Fruit fly (Drosophila melanogaster): ENCODE data around the gene Dhfr.

Gene Dhfr

DNA sequence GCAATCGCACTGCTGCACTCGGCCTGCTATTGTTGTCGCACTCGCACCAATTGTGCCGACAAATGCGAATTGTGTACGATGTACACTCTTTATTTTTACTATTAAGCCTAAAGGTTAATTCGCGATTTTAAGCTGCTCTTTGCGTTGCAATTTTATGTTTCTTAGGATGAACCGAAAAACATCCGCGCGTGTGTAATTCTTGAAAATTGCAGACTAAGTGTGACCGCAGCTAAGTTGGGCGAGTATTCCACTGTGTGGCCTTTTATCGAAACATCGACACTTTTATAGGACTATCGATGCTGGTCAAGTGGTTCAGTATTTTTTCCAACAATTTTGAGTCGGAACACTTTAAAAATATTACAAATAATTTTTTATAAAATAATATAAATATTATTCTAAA lies 27.4 kb upstream of the Dhfr start, which contains the start of gene Pak3 (continued):
- TF ChIP-seq emc (GFP tag; optimal IDR thresholded peaks at IDR 0.05) (no peak), Fer1 (GFP tag; optimal IDR thresholded peaks at IDR 0.05) (peak; percentile 19), CG7963 (GFP tag; IDR thresholded peaks at IDR 0.05; ENCODE audit: partially characterized antibody) (peak; percentile 68; the same call in 2 of the 3 replicates), CG12071 (GFP tag; optimal IDR thresholded peaks at IDR 0.05) (no peak), slp2 (GFP tag; optimal IDR thresholded peaks at IDR 0.05) (no peak), Lpt (GFP tag; optimal IDR thresholded peaks at IDR 0.05) (no peak), CG10366 (GFP tag; IDR thresholded peaks at IDR 0.05) (no peak), CG8924 (tag; optimal IDR thresholded peaks at IDR 0.05) (peak; percentile 24), YL-1 (GFP tag; optimal IDR thresholded peaks at IDR 0.05) (no peak), CG3995 (GFP tag; optimal IDR thresholded peaks at IDR 0.05) (no peak), CG15479 (GFP tag; optimal IDR thresholded peaks at IDR 0.05) (no peak), gcm2 (GFP tag; optimal IDR thresholded peaks at IDR 0.05) (no peak), CG42726 (GFP tag; IDR thresholded peaks at IDR 0.05; ENCODE audit: partially characterized antibody) (peak; percentile 73), p53 (GFP tag; optimal IDR thresholded peaks at IDR 0.05) (no peak), CTCF (GFP tag; optimal IDR thresholded peaks at IDR 0.05) (peak; percentile 14), vnd (GFP tag; IDR thresholded peaks at IDR 0.05; ENCODE audit: partially characterized antibody) (peak; percentile 63), ara (GFP tag; IDR thresholded peaks at IDR 0.05) (no peak), CG10959 (GFP tag; IDR thresholded peaks at IDR 0.05) (no peak), en (GFP tag; optimal IDR thresholded peaks at IDR 0.05) (no peak), Blimp-1 (GFP tag; optimal IDR thresholded peaks at IDR 0.05) (peak; percentile 18), CG13775 (GFP tag; optimal IDR thresholded peaks at IDR 0.05) (peak; percentile 46), D19B (GFP tag; optimal IDR thresholded peaks at IDR 0.05) (no peak), dm (GFP tag; optimal IDR thresholded peaks at IDR 0.05) (no peak), CG18599 (GFP tag; optimal IDR thresholded peaks at IDR 0.05) (no peak), chif (GFP tag; optimal IDR thresholded peaks at IDR 0.05) (no peak), bigmax (GFP tag; optimal IDR thresholded peaks at IDR 0.05) (no peak), Xrp1 (GFP tag; IDR thresholded peaks at IDR 0.05) (no peak), row (GFP tag; IDR thresholded peaks at IDR 0.05) (peak; percentile 51; the same call in 1 of the 3 replicates), Adf1 (GFP tag; IDR thresholded peaks at IDR 0.05) (no peak), danr (GFP tag; IDR thresholded peaks at IDR 0.05) (no peak), dysf (GFP tag; IDR thresholded peaks at IDR 0.05) (no peak), CG4730 (GFP tag; IDR thresholded peaks at IDR 0.05) (no peak), Ssrp (tag; optimal IDR thresholded peaks at IDR 0.05) (no peak), tgo (GFP tag; IDR thresholded peaks at IDR 0.05) (no peak), tll (GFP tag; optimal IDR thresholded peaks at IDR 0.05) (no peak), ATbp (GFP tag; optimal IDR thresholded peaks at IDR 0.05) (no peak), ab (GFP tag; optimal IDR thresholded peaks at IDR 0.05) (no peak), CG34224 (GFP tag; IDR thresholded peaks at IDR 0.05; ENCODE audit: partially characterized antibody) (no peak), Awh (GFP tag; IDR thresholded peaks at IDR 0.05) (0 out of 2 replicates have a peak, but pooled peaks have one; percentile 10), MBD-R2 (GFP tag; IDR thresholded peaks at IDR 0.05) (peak; percentile 53; the same call in 1 of the 2 replicates), CG12219 (GFP tag; optimal IDR thresholded peaks at IDR 0.05) (no peak), yki (optimal IDR thresholded peaks at IDR 0.05) (no peak), CG9876 (GFP tag; optimal IDR thresholded peaks at IDR 0.05) (no peak), CG7271 (tag; optimal IDR thresholded peaks at IDR 0.05) (no peak), CG6791 (GFP tag; IDR thresholded peaks at IDR 0.05; ENCODE audit: partially characterized antibody) (peak; percentile 77), fd3F (GFP tag; optimal IDR thresholded peaks at IDR 0.05) (no peak), Opbp (GFP tag; IDR thresholded peaks at IDR 0.05; ENCODE audit: partially characterized antibody) (peak; percentile 75), CG3407 (GFP tag; optimal IDR thresholded peaks at IDR 0.05) (no peak), CkIIα-i1 (GFP tag; IDR thresholded peaks at IDR 0.05) (no peak), B-H2 (GFP tag; optimal IDR thresholded peaks at IDR 0.05) (no peak), caup (GFP tag; optimal IDR thresholded peaks at IDR 0.05; ENCODE audit: severe bottlenecking) (no peak), dmrt11E (tag; optimal IDR thresholded peaks at IDR 0.05) (no peak)
